Fruit fly (Drosophila melanogaster) whole organism, embryonic: ENCODE results near the gene CG7335.
A peak's percentile ranks its signal among the peaks of the same experiment; 100 is the strongest.

Source experiments
- Blimp-1 ChIP-seq: fragments of 200-800 bp; sonication (Bioruptor generic); optimal IDR thresholded peaks from 3 replicates; lab custom pipeline; 2018; ENCODE audit warnings: missing biosample characterization, missing genetic modification characterization, mild to moderate bottlenecking, moderate library complexity, missing genetic modification reagents
- BtbVII ChIP-seq: fragments of 200-800 bp; sonication (Bioruptor generic); optimal IDR thresholded peaks from 3 replicates; lab custom pipeline; 2017; ENCODE audit warnings: missing biosample characterization, mild to moderate bottlenecking, missing genetic modification characterization
- C15 ChIP-seq: fragments of 200-800 bp; sonication (Bioruptor generic); IDR thresholded peaks from 3 replicates; pipeline ENCODE4 v1.3.6; 2022; ENCODE audit warnings: missing biosample characterization, missing genetic modification characterization
- CG10321 ChIP-seq: fragments of 200-800 bp; sonication (Bioruptor generic); IDR thresholded peaks from 2 replicates; pipeline ENCODE4 v1.3.6; 2022; ENCODE audit warnings: missing biosample characterization, missing genetic modification characterization
- CG12659 ChIP-seq: fragments of 200-800 bp; sonication (Bioruptor generic); optimal IDR thresholded peaks from 3 replicates; lab custom pipeline; 2017; ENCODE audit warnings: mild to moderate bottlenecking, missing biosample characterization, missing genetic modification reagents, missing genetic modification characterization
- CG12769 ChIP-seq: fragments of 200-800 bp; sonication (Bioruptor generic); optimal IDR thresholded peaks from 2 replicates; lab custom pipeline; 2019; ENCODE audit warnings: missing biosample characterization, mild to moderate bottlenecking, missing genetic modification characterization, moderate library complexity
- CG13296 ChIP-seq: fragments of 200-800 bp; sonication (Bioruptor generic); optimal IDR thresholded peaks from 3 replicates; lab custom pipeline; 2018; ENCODE audit warnings: missing biosample characterization, mild to moderate bottlenecking, missing genetic modification characterization
- CG14050 ChIP-seq: fragments of 200-800 bp; sonication (Bioruptor generic); IDR thresholded peaks from 3 replicates; pipeline ENCODE4 v1.3.6; 2022; ENCODE audit warnings: missing biosample characterization, missing genetic modification characterization
- CG14965 ChIP-seq: fragments of 200-800 bp; sonication (Bioruptor generic); optimal IDR thresholded peaks from 2 replicates; lab custom pipeline; 2016; ENCODE audit warnings: missing biosample characterization, missing genetic modification characterization, borderline replicate concordance
- CG15073 ChIP-seq: fragments of 200-800 bp; sonication (Bioruptor generic); optimal IDR thresholded peaks from 2 replicates; lab custom pipeline; 2016; ENCODE audit warnings: missing biosample characterization, missing genetic modification characterization
- CG16779 ChIP-seq: fragments of 200-800 bp; sonication (Bioruptor generic); IDR thresholded peaks from 2 replicates; pipeline ENCODE4 v1.3.6; 2022; ENCODE audit warnings: missing biosample characterization, missing genetic modification characterization
- CG1832 ChIP-seq: fragments of 200-800 bp; sonication (Bioruptor generic); optimal IDR thresholded peaks from 2 replicates; lab custom pipeline; 2017; ENCODE audit warnings: missing biosample characterization, mild to moderate bottlenecking, missing genetic modification characterization, inconsistent platforms
- CG2120 ChIP-seq: fragments of 200-800 bp; sonication (Bioruptor generic); optimal IDR thresholded peaks from 3 replicates; lab custom pipeline; 2016; ENCODE audit warnings: missing biosample characterization, missing genetic modification characterization
- CG3163 ChIP-seq: fragments of 200-800 bp; sonication (Bioruptor generic); optimal IDR thresholded peaks from 3 replicates; lab custom pipeline; 2016; ENCODE audit warnings: missing biosample characterization, missing genetic modification characterization
- CG3407 ChIP-seq: fragments of 200-800 bp; sonication (Bioruptor generic); optimal IDR thresholded peaks from 2 replicates; lab custom pipeline; 2018; ENCODE audit warnings: missing biosample characterization, mild to moderate bottlenecking, missing genetic modification characterization
- CG42726 ChIP-seq: fragments of 200-800 bp; sonication (Bioruptor generic); IDR thresholded peaks from 2 replicates; pipeline ENCODE4 v1.3.6; 2022; ENCODE audit warnings: missing biosample characterization, missing genetic modification characterization; ENCODE audit not compliant: partially characterized antibody
- CG4328 ChIP-seq: fragments of 200-800 bp; sonication (Bioruptor generic); optimal IDR thresholded peaks from 3 replicates; lab custom pipeline; 2017; ENCODE audit warnings: missing biosample characterization, missing genetic modification reagents, missing genetic modification characterization
- CG5953 ChIP-seq: fragments of 200-800 bp; sonication (Bioruptor generic); IDR thresholded peaks from 2 replicates; pipeline ENCODE4 v1.3.6; 2022; ENCODE audit warnings: missing biosample characterization, missing genetic modification characterization
- CG6683 ChIP-seq: fragments of 200-800 bp; sonication (Bioruptor generic); optimal IDR thresholded peaks from 2 replicates; lab custom pipeline; 2017; ENCODE audit warnings: missing biosample characterization, mild to moderate bottlenecking, missing genetic modification characterization, missing genetic modification reagents
- CG6854 ChIP-seq: fragments of 200-800 bp; sonication (Bioruptor generic); optimal IDR thresholded peaks from 3 replicates; lab custom pipeline; 2017; ENCODE audit warnings: missing biosample characterization, mild to moderate bottlenecking, missing genetic modification characterization
- CG7271 ChIP-seq: fragments of 200-800 bp; sonication (Bioruptor generic); optimal IDR thresholded peaks from 2 replicates; lab custom pipeline; 2018; ENCODE audit warnings: missing biosample characterization, mild to moderate bottlenecking, missing genetic modification characterization, moderate library complexity
- CG8478 ChIP-seq: fragments of >200 bp; optimal IDR thresholded peaks from 2 replicates; lab custom pipeline; 2018
- Ets65A ChIP-seq: fragments of 200-800 bp; sonication (Bioruptor generic); peaks from one replicate; lab custom pipeline; 2016; ENCODE audit warnings: missing biosample characterization, missing genetic modification characterization
- Gsc ChIP-seq: fragments of 200-800 bp; sonication (Bioruptor generic); IDR thresholded peaks from 2 replicates; pipeline ENCODE4 v1.3.6; 2022; ENCODE audit warnings: missing biosample characterization, missing genetic modification characterization
- Hmr ChIP-seq: fragments of 200-800 bp; sonication (Bioruptor generic); optimal IDR thresholded peaks from 3 replicates; lab custom pipeline; 2017; ENCODE audit warnings: mild to moderate bottlenecking, missing biosample characterization, missing genetic modification reagents, missing genetic modification characterization
- Med ChIP-seq: fragments of 200-800 bp; sonication (Bioruptor generic); peaks from one replicate; lab custom pipeline; 2016; ENCODE audit warnings: missing biosample characterization, missing genetic modification characterization, mild to moderate bottlenecking, inconsistent platforms, moderate library complexity
- YL-1 ChIP-seq: fragments of 200-800 bp; sonication (Bioruptor generic); optimal IDR thresholded peaks from 3 replicates; lab custom pipeline; 2017; ENCODE audit warnings: missing biosample characterization, mild to moderate bottlenecking, missing genetic modification characterization
- abd-A ChIP-seq: fragments of 200-800 bp; sonication (Bioruptor generic); optimal IDR thresholded peaks from 3 replicates; lab custom pipeline; 2019; ENCODE audit warnings: missing biosample characterization, mild to moderate bottlenecking, missing genetic modification characterization, moderate library complexity
- bcd ChIP-seq: fragments of 200-800 bp; sonication (Bioruptor generic); optimal IDR thresholded peaks from 2 replicates; lab custom pipeline; 2017; ENCODE audit warnings: missing biosample characterization, mild to moderate bottlenecking, missing genetic modification characterization
- cg ChIP-seq: fragments of 200-800 bp; sonication (Bioruptor generic); optimal IDR thresholded peaks from 3 replicates; lab custom pipeline; 2019; ENCODE audit warnings: missing biosample characterization, mild to moderate bottlenecking, missing genetic modification characterization, moderate library complexity
- dpn ChIP-seq, 2 experiments: fragments of 200-800 bp; sonication (Bioruptor generic); optimal IDR thresholded peaks; 3 replicates each; lab custom pipeline; 2016; ENCODE audit warnings: missing biosample characterization in 2 of 2, missing genetic modification characterization in 2 of 2
- eve ChIP-seq, 2 experiments: fragments of >200 bp; optimal IDR thresholded peaks; 2 replicates each; lab custom pipeline; 2017; ENCODE audit warnings: missing biosample characterization in 2 of 2, missing genetic modification characterization in 2 of 2
- ewg ChIP-seq: fragments of 200-800 bp; sonication (Bioruptor generic); optimal IDR thresholded peaks from 3 replicates; lab custom pipeline; 2017; ENCODE audit warnings: mild to moderate bottlenecking, missing biosample characterization, missing genetic modification reagents, missing genetic modification characterization
- exex ChIP-seq: fragments of 200-800 bp; sonication (Bioruptor generic); optimal IDR thresholded peaks from 4 replicates; lab custom pipeline; 2018; ENCODE audit warnings: missing biosample characterization, mild to moderate bottlenecking, missing genetic modification characterization, moderate library complexity
- fd3F ChIP-seq: fragments of 200-800 bp; sonication (Bioruptor generic); optimal IDR thresholded peaks from 2 replicates; lab custom pipeline; 2018; ENCODE audit warnings: missing biosample characterization, mild to moderate bottlenecking, missing genetic modification characterization, moderate library complexity
- ken ChIP-seq: fragments of 200-800 bp; sonication (Bioruptor generic); IDR thresholded peaks from 3 replicates; pipeline ENCODE4 v1.3.6; 2022; ENCODE audit warnings: missing biosample characterization, missing genetic modification characterization
- lbe ChIP-seq: fragments of 200-800 bp; sonication (Bioruptor generic); optimal IDR thresholded peaks from 2 replicates; lab custom pipeline; 2016; ENCODE audit warnings: missing biosample characterization, mild to moderate bottlenecking, missing genetic modification characterization
- nerfin-1 ChIP-seq: fragments of 200-800 bp; sonication (Bioruptor generic); optimal IDR thresholded peaks from 3 replicates; lab custom pipeline; 2019; ENCODE audit warnings: missing biosample characterization, mild to moderate bottlenecking, missing genetic modification characterization, moderate library complexity
- onecut ChIP-seq: fragments of 200-800 bp; sonication (Bioruptor generic); IDR thresholded peaks from 2 replicates; pipeline ENCODE4 v1.3.6; 2022; ENCODE audit warnings: missing biosample characterization, missing genetic modification characterization
- row ChIP-seq: fragments of 200-800 bp; sonication (Bioruptor generic); IDR thresholded peaks from 3 replicates; pipeline ENCODE4 v1.3.6; 2022; ENCODE audit warnings: missing biosample characterization, missing genetic modification characterization
- sens ChIP-seq: fragments of 200-800 bp; sonication (Bioruptor generic); peaks from one replicate; lab custom pipeline; 2016; ENCODE audit warnings: missing biosample characterization, missing genetic modification characterization
- slbo ChIP-seq: fragments of 200-800 bp; sonication (Bioruptor generic); IDR thresholded peaks from 2 replicates; pipeline ENCODE4 v1.3.6; 2022; ENCODE audit warnings: missing biosample characterization, missing genetic modification characterization
- sr ChIP-seq: fragments of 200-800 bp; sonication (Bioruptor generic); IDR thresholded peaks from 3 replicates; pipeline ENCODE4 v1.3.6; 2022; ENCODE audit warnings: missing biosample characterization, missing genetic modification characterization
- ssp ChIP-seq: fragments of 200-800 bp; sonication (Bioruptor generic); IDR thresholded peaks from 2 replicates; pipeline ENCODE4 v1.3.6; 2022; ENCODE audit warnings: missing biosample characterization, missing genetic modification characterization
- tin ChIP-seq: fragments of 200-800 bp; sonication (Bioruptor generic); optimal IDR thresholded peaks from 3 replicates; lab custom pipeline; 2016; ENCODE audit warnings: missing biosample characterization, missing genetic modification characterization

CG7335 gene

DNA sequence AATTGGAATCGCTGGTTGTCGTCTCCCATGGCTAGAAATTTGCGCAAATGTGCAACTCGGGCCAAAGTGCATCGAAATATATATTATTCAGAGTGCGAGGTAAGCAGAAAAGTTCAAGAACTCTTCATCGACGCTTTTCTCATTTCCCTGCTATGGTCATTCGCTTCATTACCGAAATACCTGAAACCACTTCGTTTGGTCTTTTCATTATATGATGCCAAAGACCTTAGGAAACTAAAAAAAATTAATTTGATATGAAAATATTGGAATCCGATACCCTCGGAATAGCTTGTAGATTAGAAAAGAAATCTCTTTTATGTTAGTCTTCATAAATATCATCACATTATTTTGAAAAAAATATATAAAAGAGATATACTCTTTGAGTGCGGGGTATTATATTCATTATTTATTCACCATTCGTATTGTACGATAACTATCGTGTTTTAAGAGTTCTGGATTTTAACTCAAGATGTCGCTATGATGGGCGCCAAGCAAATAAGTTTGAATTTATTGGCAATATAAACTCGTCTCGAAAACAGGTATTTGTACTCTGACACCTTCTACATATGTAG, 20.2 kb downstream of the CG7335 start, which contains the start of gene CG14187 (continued):
- TF ChIP-seq CG15073 (GFP tag; lab: Kevin White, UChicago) (no peak), CG3163 (no peak), CG13296 (no peak), CG7271 (tag; lab: Kevin White, UChicago) (no peak), CG2120 (GFP tag; lab: Kevin White, UChicago) (peak; percentile 34), CG3407 (GFP tag; lab: Kevin White, UChicago) (no peak), CG8478 (no peak), C15 (no peak), Hmr (no peak), Ets65A (GFP tag; lab: Kevin White, UChicago) (no peak)
- TF ChIP-seq, all 482 proteins: peak for 55

DNA sequence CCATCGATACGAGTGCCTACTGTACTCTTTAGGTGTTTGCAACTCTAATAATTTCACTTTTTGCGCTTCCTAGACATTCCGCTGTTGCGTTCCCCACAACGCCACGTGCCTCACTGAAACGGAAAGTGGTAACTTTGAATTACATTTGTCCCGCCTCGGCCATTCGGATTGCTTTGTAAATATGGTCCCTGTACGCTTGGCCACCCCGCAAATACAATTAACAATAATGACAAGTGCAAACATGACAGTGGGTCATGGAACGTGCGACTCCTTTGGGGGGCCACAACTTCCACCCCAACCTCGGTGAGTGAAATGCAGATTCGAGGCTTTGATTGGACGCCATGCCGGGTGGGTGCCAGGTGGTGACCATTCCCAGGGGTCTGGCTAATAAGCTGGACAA, 21.6 kb downstream of the CG7335 start, which contains the start of gene Ir76b:
Gene Ir76b (minus strand): TSS at position 101 of the 400 bp plus-strand sequence.
- no peak for TF ChIP-seq fd3F
- TF ChIP-seq Med (GFP tag; lab: Kevin White, UChicago), result peak; percentile 32

DNA sequence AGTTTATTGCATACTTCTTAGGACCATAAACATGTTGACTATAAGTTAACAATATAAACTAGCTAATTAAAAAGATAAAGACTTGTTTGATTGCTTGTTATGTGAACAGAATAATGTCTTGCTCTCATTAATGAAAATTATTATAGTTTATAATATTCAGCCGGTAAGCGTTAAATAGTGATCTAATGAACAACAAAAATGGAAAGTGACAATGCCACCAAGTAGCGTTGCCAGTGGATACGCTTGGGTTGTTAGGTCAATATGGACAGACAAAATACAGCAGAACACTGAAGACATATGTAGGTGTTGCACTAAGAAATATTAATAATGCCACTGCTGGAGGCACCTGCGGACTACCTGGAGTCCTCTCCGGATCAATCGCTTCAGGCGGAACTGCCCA, 27.3 kb downstream of the CG7335 start, which contains the start of gene CG14185:
Gene CG14185 (plus strand): TSS at position 301 of the 400 bp plus-strand sequence.
- TF ChIP-seq CG14965 (no peak), CG12659 (no peak), lbe (no peak), exex (tag; lab: Kevin White, UChicago) (no peak), CG14050 (GFP tag; lab: Robert Waterston, UW) (no peak), CG4328 (GFP tag; lab: Kevin White, UChicago) (no peak), ssp (no peak), CG6683 (GFP tag; lab: Kevin White, UChicago) (no peak), ken (GFP tag; lab: Robert Waterston, UW) (no peak)

DNA sequence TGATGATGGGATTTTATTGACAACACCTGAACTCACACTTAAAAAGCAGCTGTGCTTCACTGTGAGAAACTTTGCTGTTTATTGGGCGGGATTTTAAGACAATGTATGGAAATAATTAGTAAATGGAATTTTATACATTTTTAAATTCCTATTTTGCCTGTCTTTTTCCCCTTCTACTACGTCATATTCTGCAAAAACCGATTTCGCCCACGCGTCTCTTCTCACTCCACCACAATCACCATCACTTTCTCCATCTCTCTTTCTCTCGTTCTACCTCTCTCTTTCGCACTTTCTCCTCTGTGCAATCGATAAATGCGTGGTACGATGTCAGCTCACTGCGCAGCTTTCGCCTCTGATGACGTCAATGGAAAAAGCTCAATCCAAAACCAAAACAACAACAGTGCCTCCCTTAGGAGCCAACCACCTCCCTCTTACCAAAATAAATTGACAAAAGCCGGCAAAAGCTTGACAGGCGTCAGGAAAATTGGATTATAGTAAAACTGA, 28.5 kb downstream of the CG7335 start:
- TF ChIP-seq BtbVII (GFP tag; lab: Kevin White, UChicago), result peak; percentile 31
- TF ChIP-seq Blimp-1, result peak; percentile 3
- peak; percentile 2 for TF ChIP-seq Hmr
- no peak for TF ChIP-seq Gsc (GFP tag; lab: Robert Waterston, UW)
- no peak for TF ChIP-seq dpn (GFP tag; optimal IDR thresholded peaks at IDR 0.05; lab: Kevin White, UChicago)
- peak; percentile 90 for TF ChIP-seq abd-A (tag; lab: Kevin White, UChicago)
- peak; percentile 52 for TF ChIP-seq cg (GFP tag; lab: Kevin White, UChicago)
- TF ChIP-seq ewg (GFP tag; lab: Kevin White, UChicago), result peak; percentile 94
- no peak for TF ChIP-seq CG42726 (GFP tag; lab: Robert Waterston, UW)
- TF ChIP-seq CG12769 (tag; lab: Kevin White, UChicago), result peak; percentile 41
- TF ChIP-seq nerfin-1 (tag; lab: Kevin White, UChicago), result peak; percentile 5
- peak; percentile 25; the same call in 1 of the 2 replicates for TF ChIP-seq CG10321 (GFP tag; lab: Robert Waterston, UW)
- no peak for TF ChIP-seq tin (GFP tag; lab: Kevin White, UChicago)
- peak; percentile 81 for TF ChIP-seq sr (GFP tag; lab: Robert Waterston, UW)
- TF ChIP-seq CG5953 (GFP tag; lab: Robert Waterston, UW), result no peak
- TF ChIP-seq eve (GFP tag; optimal IDR thresholded peaks at IDR 0.05; lab: Kevin White, UChicago), result peak in 1 of 2 experiments; percentile 14
- TF ChIP-seq row, result peak; percentile 34; the same call in 1 of the 3 replicates
- TF ChIP-seq sens (GFP tag; lab: Kevin White, UChicago), result peak; percentile 60
- TF ChIP-seq CG16779 (GFP tag; lab: Robert Waterston, UW), result peak; percentile 79; the same call in 1 of the 2 replicates
- peak; percentile 9 for TF ChIP-seq YL-1 (GFP tag; lab: Kevin White, UChicago)
- TF ChIP-seq CG1832 (GFP tag; lab: Kevin White, UChicago), result peak; percentile 50
- peak; percentile 99 for TF ChIP-seq onecut
- TF ChIP-seq bcd (GFP tag; lab: Kevin White, UChicago), result no peak
- 0 out of 2 replicates have a peak, but pooled peaks have one; percentile 17 for TF ChIP-seq slbo
- TF ChIP-seq CG6854 (GFP tag; lab: Kevin White, UChicago), result no peak
